Fruit fly (Drosophila melanogaster) whole organism, embryonic: ENCODE measurements around the gene CG34429.
A peak's percentile ranks its signal among the peaks of the same experiment; 100 is the strongest.

ENCODE experiments used
- CG10979 ChIP-seq: fragments of 200-800 bp; sonication (Bioruptor generic); optimal IDR thresholded peaks from 2 replicates; lab custom pipeline; 2018; ENCODE audit warnings: missing biosample characterization, mild to moderate bottlenecking, missing genetic modification characterization, moderate library complexity
- CG11398 ChIP-seq: fragments of 200-800 bp; sonication (Bioruptor generic); optimal IDR thresholded peaks from 2 replicates; lab custom pipeline; 2016; ENCODE audit warnings: missing biosample characterization, missing genetic modification characterization
- CG11504 ChIP-seq: fragments of 200-800 bp; sonication (Bioruptor generic); optimal IDR thresholded peaks from 3 replicates; lab custom pipeline; 2019; ENCODE audit warnings: missing biosample characterization, mild to moderate bottlenecking, missing genetic modification characterization, moderate library complexity
- CG11560 ChIP-seq: fragments of 200-800 bp; sonication (Bioruptor generic); IDR thresholded peaks from 3 replicates; pipeline ENCODE4 v1.3.6; 2022; ENCODE audit warnings: missing biosample characterization, missing genetic modification characterization
- CG12219 ChIP-seq: fragments of 200-800 bp; sonication (Bioruptor generic); optimal IDR thresholded peaks from 3 replicates; lab custom pipeline; 2018; ENCODE audit warnings: missing biosample characterization, mild to moderate bottlenecking, missing genetic modification characterization
- CG13775 ChIP-seq: fragments of 200-800 bp; sonication (Bioruptor generic); optimal IDR thresholded peaks from 3 replicates; lab custom pipeline; 2017; ENCODE audit warnings: missing biosample characterization, mild to moderate bottlenecking, missing genetic modification characterization
- CG15479 ChIP-seq: fragments of 200-800 bp; sonication (Bioruptor generic); optimal IDR thresholded peaks from 3 replicates; lab custom pipeline; 2019; ENCODE audit warnings: missing biosample characterization, mild to moderate bottlenecking, missing genetic modification characterization, moderate library complexity
- CG16779 ChIP-seq: fragments of 200-800 bp; sonication (Bioruptor generic); IDR thresholded peaks from 2 replicates; pipeline ENCODE4 v1.3.6; 2022; ENCODE audit warnings: missing biosample characterization, missing genetic modification characterization
- CG17359 ChIP-seq: fragments of 200-800 bp; sonication (Bioruptor generic); optimal IDR thresholded peaks from 3 replicates; lab custom pipeline; 2018; ENCODE audit warnings: missing biosample characterization, mild to moderate bottlenecking, missing genetic modification characterization, moderate library complexity
- CG17612 ChIP-seq: fragments of 200-800 bp; sonication (Bioruptor generic); IDR thresholded peaks from 2 replicates; pipeline ENCODE4 v1.3.6; 2022; ENCODE audit warnings: missing biosample characterization, missing genetic modification characterization
- CG17802 ChIP-seq: fragments of 200-800 bp; sonication (Bioruptor generic); optimal IDR thresholded peaks from 2 replicates; lab custom pipeline; 2018; ENCODE audit warnings: missing biosample characterization, mild to moderate bottlenecking, missing genetic modification characterization, moderate library complexity
- CG17829 ChIP-seq: fragments of 200-800 bp; optimal IDR thresholded peaks from 2 replicates; lab custom pipeline; 2019; ENCODE audit warnings: missing biosample characterization, mild to moderate bottlenecking, missing genetic modification characterization, moderate library complexity
- CG17912 ChIP-seq: fragments of 200-800 bp; sonication (Bioruptor generic); optimal IDR thresholded peaks from 2 replicates; lab custom pipeline; 2018; ENCODE audit warnings: missing biosample characterization, mild to moderate bottlenecking, missing genetic modification characterization
- CG5180 ChIP-seq: fragments of 200-800 bp; sonication (Bioruptor generic); optimal IDR thresholded peaks from 3 replicates; lab custom pipeline; 2017; ENCODE audit warnings: missing biosample characterization, missing genetic modification characterization, mild to moderate bottlenecking, moderate library complexity, missing genetic modification reagents
- CG5245 ChIP-seq: fragments of 200-800 bp; sonication (Bioruptor generic); optimal IDR thresholded peaks from 3 replicates; lab custom pipeline; 2016; ENCODE audit warnings: missing biosample characterization, missing genetic modification characterization
- CG7786 ChIP-seq: fragments of 200-800 bp; sonication (Bioruptor generic); optimal IDR thresholded peaks from 2 replicates; lab custom pipeline; 2016; ENCODE audit warnings: missing biosample characterization, missing genetic modification characterization
- CG9215 ChIP-seq: fragments of 200-800 bp; sonication (Bioruptor generic); IDR thresholded peaks from 2 replicates; pipeline ENCODE4 v1.3.6; 2022; ENCODE audit warnings: missing biosample characterization, missing genetic modification characterization
- CG9817 ChIP-seq: fragments of 200-800 bp; sonication (Bioruptor generic); optimal IDR thresholded peaks from 2 replicates; lab custom pipeline; 2018; ENCODE audit warnings: missing biosample characterization, mild to moderate bottlenecking, missing genetic modification characterization, moderate library complexity
- CoRest ChIP-seq: fragments of 200-800 bp; sonication (Bioruptor generic); optimal IDR thresholded peaks from 3 replicates; lab custom pipeline; 2018; ENCODE audit warnings: missing biosample characterization, mild to moderate bottlenecking, missing genetic modification characterization, moderate library complexity
- Drgx ChIP-seq: fragments of 200-800 bp; sonication (Bioruptor generic); IDR thresholded peaks from 2 replicates; pipeline ENCODE4 v1.3.6; 2022; ENCODE audit warnings: missing biosample characterization, missing genetic modification characterization
- Kr ChIP-seq: fragments of 200-800 bp; sonication (Bioruptor generic); optimal IDR thresholded peaks from 2 replicates; lab custom pipeline; 2017; ENCODE audit warnings: missing biosample characterization, mild to moderate bottlenecking, missing genetic modification characterization
- Lhr ChIP-seq: fragments of 200-800 bp; sonication (Bioruptor generic); optimal IDR thresholded peaks from 3 replicates; lab custom pipeline; 2017; ENCODE audit warnings: mild to moderate bottlenecking, missing biosample characterization, missing genetic modification reagents, missing genetic modification characterization
- Max ChIP-seq: fragments of 200-800 bp; sonication (Bioruptor generic); optimal IDR thresholded peaks from 2 replicates; lab custom pipeline; 2016; ENCODE audit warnings: missing biosample characterization, mild to moderate bottlenecking, missing genetic modification characterization
- NfI ChIP-seq: fragments of 200-800 bp; sonication (Bioruptor generic); optimal IDR thresholded peaks from 3 replicates; lab custom pipeline; 2018; ENCODE audit warnings: missing biosample characterization, mild to moderate bottlenecking, missing genetic modification characterization, moderate library complexity
- Sin3A ChIP-seq: fragments of >200 bp; optimal IDR thresholded peaks from 2 replicates; lab custom pipeline; 2018
- Spps ChIP-seq: fragments of 200-800 bp; sonication (Bioruptor generic); optimal IDR thresholded peaks from 2 replicates; lab custom pipeline; 2018; ENCODE audit warnings: missing biosample characterization, mild to moderate bottlenecking, missing genetic modification characterization
- bsh ChIP-seq, 2 experiments: fragments of 200-800 bp; sonication (Bioruptor generic); optimal IDR thresholded peaks; 2 replicates each; lab custom pipeline; 2017 to 2018; ENCODE audit warnings: mild to moderate bottlenecking in 2 of 2, missing biosample characterization in 2 of 2, missing genetic modification characterization in 2 of 2, moderate library complexity in 1 of 2
- cato ChIP-seq: fragments of 200-800 bp; sonication (Bioruptor generic); optimal IDR thresholded peaks from 2 replicates; lab custom pipeline; 2016; ENCODE audit warnings: missing biosample characterization, missing genetic modification characterization, borderline replicate concordance
- croc ChIP-seq: fragments of 200-800 bp; sonication (Bioruptor generic); conservative IDR thresholded peaks from 3 replicates; pipeline ENCODE4 v1.3.6; 2022; ENCODE audit warnings: missing biosample characterization, missing genetic modification characterization
- crol ChIP-seq: fragments of 200-800 bp; sonication (Bioruptor generic); IDR thresholded peaks from 2 replicates; pipeline ENCODE4 v1.3.6; 2022; ENCODE audit warnings: missing biosample characterization, missing genetic modification characterization
- dm ChIP-seq: fragments of 200-800 bp; sonication (Bioruptor generic); optimal IDR thresholded peaks from 3 replicates; lab custom pipeline; 2016; ENCODE audit warnings: missing biosample characterization, missing genetic modification characterization
- dpn ChIP-seq, 2 experiments: fragments of 200-800 bp; sonication (Bioruptor generic); optimal IDR thresholded peaks; 3 replicates each; lab custom pipeline; 2016; ENCODE audit warnings: missing biosample characterization in 2 of 2, missing genetic modification characterization in 2 of 2
- en ChIP-seq: fragments of 200-800 bp; sonication (Bioruptor generic); optimal IDR thresholded peaks from 2 replicates; lab custom pipeline; 2016; ENCODE audit warnings: missing biosample characterization, missing genetic modification characterization
- gcm2 ChIP-seq: fragments of 200-800 bp; sonication (Bioruptor generic); optimal IDR thresholded peaks from 2 replicates; lab custom pipeline; 2016; ENCODE audit warnings: missing biosample characterization, missing genetic modification characterization
- gt ChIP-seq: fragments of 200-800 bp; sonication (Bioruptor generic); IDR thresholded peaks from 2 replicates; pipeline ENCODE4 v1.3.6; 2022; ENCODE audit warnings: missing biosample characterization, missing genetic modification characterization
- hbn ChIP-seq: fragments of 200-800 bp; sonication (Bioruptor generic); IDR thresholded peaks from 2 replicates; pipeline ENCODE4 v1.3.6; 2022; ENCODE audit warnings: missing biosample characterization, missing genetic modification characterization; ENCODE audit not compliant: partially characterized antibody
- kah ChIP-seq: fragments of 200-800 bp; sonication (Bioruptor generic); optimal IDR thresholded peaks from 2 replicates; lab custom pipeline; 2018; ENCODE audit warnings: missing biosample characterization, mild to moderate bottlenecking, missing genetic modification characterization
- kay ChIP-seq: fragments of 200-800 bp; sonication (Bioruptor generic); optimal IDR thresholded peaks from 2 replicates; lab custom pipeline; 2016; ENCODE audit warnings: missing biosample characterization, missing genetic modification characterization
- nmo ChIP-seq: fragments of 200-800 bp; sonication (Bioruptor generic); optimal IDR thresholded peaks from 2 replicates; lab custom pipeline; 2018; ENCODE audit warnings: missing biosample characterization, mild to moderate bottlenecking, missing genetic modification characterization, moderate library complexity
- odd ChIP-seq: fragments of 200-800 bp; sonication (Bioruptor generic); optimal IDR thresholded peaks from 2 replicates; lab custom pipeline; 2017; ENCODE audit warnings: missing biosample characterization, mild to moderate bottlenecking, missing genetic modification characterization
- pzg ChIP-seq: fragments of 200-800 bp; sonication (Bioruptor generic); optimal IDR thresholded peaks from 3 replicates; lab custom pipeline; 2018; ENCODE audit warnings: missing biosample characterization, mild to moderate bottlenecking, missing genetic modification characterization, moderate library complexity
- slou ChIP-seq: fragments of 200-800 bp; sonication (Bioruptor generic); optimal IDR thresholded peaks from 3 replicates; lab custom pipeline; 2016; ENCODE audit warnings: missing biosample characterization, missing genetic modification characterization
- sob ChIP-seq: fragments of 200-800 bp; sonication (Bioruptor generic); IDR thresholded peaks from 2 replicates; pipeline ENCODE4 v1.3.6; 2022; ENCODE audit warnings: missing biosample characterization, missing genetic modification characterization
- ssp ChIP-seq: fragments of 200-800 bp; sonication (Bioruptor generic); IDR thresholded peaks from 2 replicates; pipeline ENCODE4 v1.3.6; 2022; ENCODE audit warnings: missing biosample characterization, missing genetic modification characterization
- tgo ChIP-seq: fragments of 200-800 bp; sonication (Bioruptor generic); IDR thresholded peaks from 3 replicates; pipeline ENCODE4 v1.3.6; 2022; ENCODE audit warnings: missing biosample characterization, missing genetic modification characterization
- tin ChIP-seq: fragments of 200-800 bp; sonication (Bioruptor generic); optimal IDR thresholded peaks from 3 replicates; lab custom pipeline; 2016; ENCODE audit warnings: missing biosample characterization, missing genetic modification characterization
- tna ChIP-seq: fragments of 200-800 bp; sonication (Bioruptor generic); IDR thresholded peaks from 2 replicates; pipeline ENCODE4 v1.3.6; 2022; ENCODE audit warnings: missing biosample characterization, missing genetic modification characterization; ENCODE audit not compliant: partially characterized antibody
- twi ChIP-seq: fragments of 200-800 bp; optimal IDR thresholded peaks from 2 replicates; lab custom pipeline; 2019; ENCODE audit warnings: missing biosample characterization, mild to moderate bottlenecking, missing genetic modification characterization, moderate library complexity
- unc-4 ChIP-seq: fragments of 200-800 bp; sonication (Bioruptor generic); IDR thresholded peaks from 2 replicates; pipeline ENCODE4 v1.3.6; 2022; ENCODE audit warnings: missing biosample characterization, missing genetic modification characterization; ENCODE audit not compliant: partially characterized antibody
- wor ChIP-seq: fragments of 200-800 bp; sonication (Bioruptor generic); IDR thresholded peaks from 2 replicates; pipeline ENCODE4 v1.3.6; 2022; ENCODE audit warnings: missing biosample characterization, missing genetic modification characterization
- zen ChIP-seq: fragments of 200-800 bp; sonication (Bioruptor generic); optimal IDR thresholded peaks from 3 replicates; lab custom pipeline; 2018; ENCODE audit warnings: missing biosample characterization, mild to moderate bottlenecking, missing genetic modification characterization, moderate library complexity

Gene CG34429

dm6 chr3L:13030055-13030634 is 32.7 kb upstream of the CG34429 start (continued):
- TF ChIP-seq CG9215 (GFP tag; lab: Robert Waterston, UW) (no peak), nmo (peak; percentile 15), ssp (GFP tag; lab: Robert Waterston, UW) (no peak), tgo (GFP tag; lab: Robert Waterston, UW) (0 out of 3 replicates have a peak, but pooled peaks have one; percentile 20), slou (GFP tag; lab: Kevin White, UChicago) (no peak), Max (no peak), zen (tag; lab: Kevin White, UChicago) (no peak), CG7786 (GFP tag; lab: Kevin White, UChicago) (no peak), croc (GFP tag; lab: Robert Waterston, UW) (no peak), CG11398 (GFP tag; lab: Kevin White, UChicago) (no peak), Sin3A (no peak), twi (tag; lab: Kevin White, UChicago) (no peak), CG5180 (GFP tag; lab: Kevin White, UChicago) (no peak), dpn (GFP tag; optimal IDR thresholded peaks at IDR 0.05; lab: Kevin White, UChicago) (peak in 1 of 2 experiments; percentile 2), wor (no peak), CG11504 (tag; lab: Kevin White, UChicago) (peak; percentile 61), CG17612 (GFP tag; lab: Robert Waterston, UW) (no peak), NfI (GFP tag; lab: Kevin White, UChicago) (peak; percentile 7), gt (GFP tag; lab: Robert Waterston, UW) (no peak), cato (no peak), CG17829 (tag; lab: Kevin White, UChicago) (peak; percentile 19), CG12219 (GFP tag; lab: Kevin White, UChicago) (no peak), Spps (tag; lab: Kevin White, UChicago) (no peak), kay (GFP tag; lab: Kevin White, UChicago) (peak; percentile 42), Drgx (GFP tag; lab: Robert Waterston, UW) (no peak), CG17802 (tag; lab: Kevin White, UChicago) (no peak), CG15479 (GFP tag; lab: Kevin White, UChicago) (no peak), CoRest (tag; lab: Kevin White, UChicago) (peak; percentile 47), CG10979 (tag; lab: Kevin White, UChicago) (peak; percentile 3), hbn (no peak), CG17912 (no peak), en (GFP tag; lab: Kevin White, UChicago) (no peak), pzg (GFP tag; lab: Kevin White, UChicago) (no peak), CG17359 (no peak), sob (GFP tag; lab: Robert Waterston, UW) (peak; percentile 18; the same call in 1 of the 2 replicates), CG11560 (tag; lab: Robert Waterston, UW) (no peak), CG16779 (GFP tag; lab: Robert Waterston, UW) (no peak), gcm2 (GFP tag; lab: Kevin White, UChicago) (no peak), CG13775 (GFP tag; lab: Kevin White, UChicago) (no peak), kah (GFP tag; lab: Kevin White, UChicago) (no peak), Lhr (GFP tag; lab: Kevin White, UChicago) (no peak), dm (GFP tag; lab: Kevin White, UChicago) (no peak), bsh (GFP tag; optimal IDR thresholded peaks at IDR 0.05; lab: Kevin White, UChicago) (peak in 1 of 2 experiments; percentile 43), CG5245 (no peak), tna (GFP tag; lab: Robert Waterston, UW) (no peak), CG9817 (tag; lab: Kevin White, UChicago) (peak; percentile 7), odd (GFP tag; lab: Kevin White, UChicago) (no peak), crol (GFP tag; lab: Robert Waterston, UW) (no peak), Kr (GFP tag; lab: Kevin White, UChicago) (no peak), tin (no peak), unc-4 (GFP tag; lab: Robert Waterston, UW) (no peak)
